Fruit fly (Drosophila melanogaster) whole organism, embryonic: ENCODE measurements around the gene CG9855.
A peak's percentile ranks its signal among the peaks of the same experiment; 100 is the strongest.

ENCODE experiments used
- CG13123 ChIP-seq: fragments of 200-800 bp; sonication (Bioruptor generic); optimal IDR thresholded peaks from 2 replicates; lab custom pipeline; 2016; ENCODE audit warnings: missing biosample characterization, missing genetic modification characterization
- CG1792 ChIP-seq: fragments of 200-800 bp; sonication (Bioruptor generic); optimal IDR thresholded peaks from 2 replicates; lab custom pipeline; 2016; ENCODE audit warnings: missing biosample characterization, missing genetic modification characterization
- CG1832 ChIP-seq: fragments of 200-800 bp; sonication (Bioruptor generic); optimal IDR thresholded peaks from 2 replicates; lab custom pipeline; 2017; ENCODE audit warnings: missing biosample characterization, mild to moderate bottlenecking, missing genetic modification characterization, inconsistent platforms
- CG2129 ChIP-seq: fragments of 200-800 bp; sonication (Bioruptor generic); IDR thresholded peaks from 2 replicates; pipeline ENCODE4 v1.3.6; 2022; ENCODE audit warnings: missing biosample characterization, missing genetic modification characterization; ENCODE audit not compliant: partially characterized antibody
- CG2678 ChIP-seq: fragments of 200-800 bp; sonication (Bioruptor generic); optimal IDR thresholded peaks from 3 replicates; lab custom pipeline; 2019; ENCODE audit warnings: missing biosample characterization, mild to moderate bottlenecking, missing genetic modification characterization, moderate library complexity
- CG2712 ChIP-seq: fragments of 200-800 bp; optimal IDR thresholded peaks from 3 replicates; lab custom pipeline; 2019; ENCODE audit warnings: missing biosample characterization, mild to moderate bottlenecking, missing genetic modification characterization, moderate library complexity
- CG3281 ChIP-seq: fragments of 200-800 bp; sonication (Bioruptor generic); optimal IDR thresholded peaks from 3 replicates; lab custom pipeline; 2017; ENCODE audit warnings: missing biosample characterization, mild to moderate bottlenecking, missing genetic modification characterization
- CG34422 ChIP-seq: fragments of 200-800 bp; sonication (Bioruptor generic); IDR thresholded peaks from 3 replicates; pipeline ENCODE4 v1.3.6; 2022; ENCODE audit warnings: missing biosample characterization, missing genetic modification characterization
- CG3995 ChIP-seq: fragments of 200-800 bp; sonication (Bioruptor generic); optimal IDR thresholded peaks from 3 replicates; lab custom pipeline; 2016; ENCODE audit warnings: missing biosample characterization, missing genetic modification characterization
- CG4424 ChIP-seq: fragments of 200-800 bp; sonication (Bioruptor generic); optimal IDR thresholded peaks from 3 replicates; lab custom pipeline; 2016; ENCODE audit warnings: missing biosample characterization, missing genetic modification characterization
- CG4707 ChIP-seq: fragments of 200-800 bp; sonication (Bioruptor generic); optimal IDR thresholded peaks from 2 replicates; lab custom pipeline; 2018; ENCODE audit warnings: missing biosample characterization, mild to moderate bottlenecking, missing genetic modification characterization, moderate library complexity
- CG7745 ChIP-seq: fragments of 200-800 bp; sonication (Bioruptor generic); optimal IDR thresholded peaks from 2 replicates; lab custom pipeline; 2018; ENCODE audit warnings: missing biosample characterization, mild to moderate bottlenecking, missing genetic modification characterization, moderate library complexity
- Doc3 ChIP-seq: fragments of 200-800 bp; sonication (Bioruptor generic); IDR thresholded peaks from 3 replicates; pipeline ENCODE4 v1.3.6; 2022; ENCODE audit warnings: missing biosample characterization, missing genetic modification characterization; ENCODE audit not compliant: partially characterized antibody
- Hr3 ChIP-seq: fragments of 200-800 bp; sonication (Bioruptor generic); optimal IDR thresholded peaks from 3 replicates; lab custom pipeline; 2016; ENCODE audit warnings: missing biosample characterization, missing genetic modification characterization
- Kr ChIP-seq: fragments of 200-800 bp; sonication (Bioruptor generic); optimal IDR thresholded peaks from 2 replicates; lab custom pipeline; 2017; ENCODE audit warnings: missing biosample characterization, mild to moderate bottlenecking, missing genetic modification characterization
- Lpt ChIP-seq: fragments of >200 bp; optimal IDR thresholded peaks from 2 replicates; lab custom pipeline; 2018; ENCODE audit warnings: missing biosample characterization, missing genetic modification characterization
- NC2α ChIP-seq: fragments of 200-800 bp; sonication (Bioruptor generic); optimal IDR thresholded peaks from 2 replicates; lab custom pipeline; 2016; ENCODE audit warnings: missing biosample characterization, missing genetic modification characterization
- NC2β ChIP-seq: fragments of 200-800 bp; sonication (Bioruptor generic); optimal IDR thresholded peaks from 2 replicates; lab custom pipeline; 2016; ENCODE audit warnings: missing biosample characterization, missing genetic modification characterization
- NFAT ChIP-seq: fragments of 200-800 bp; sonication (Bioruptor generic); IDR thresholded peaks from 2 replicates; pipeline ENCODE4 v1.3.6; 2022; ENCODE audit warnings: missing biosample characterization, missing genetic modification characterization
- NK7.1 ChIP-seq: fragments of 200-800 bp; sonication (Bioruptor generic); optimal IDR thresholded peaks from 3 replicates; lab custom pipeline; 2016; ENCODE audit warnings: missing biosample characterization, missing genetic modification characterization
- NfI ChIP-seq: fragments of 200-800 bp; sonication (Bioruptor generic); optimal IDR thresholded peaks from 3 replicates; lab custom pipeline; 2018; ENCODE audit warnings: missing biosample characterization, mild to moderate bottlenecking, missing genetic modification characterization, moderate library complexity
- PHDP ChIP-seq: fragments of 200-800 bp; sonication (Bioruptor generic); optimal IDR thresholded peaks from 3 replicates; lab custom pipeline; 2018; ENCODE audit warnings: missing biosample characterization, mild to moderate bottlenecking, missing genetic modification characterization, moderate library complexity
- Six4 ChIP-seq: fragments of 200-800 bp; sonication (Bioruptor generic); optimal IDR thresholded peaks from 2 replicates; lab custom pipeline; 2016; ENCODE audit warnings: missing biosample characterization, missing genetic modification characterization
- Stat92E ChIP-seq, 3 experiments: fragments of >200 bp in 2 of 3; fragments of 200-800 bp in 1 of 3; sonication (Bioruptor generic) in 1 of 3; optimal IDR thresholded peaks; 2 replicates each; lab custom pipeline; 2017 to 2019; ENCODE audit warnings: missing biosample characterization in 3 of 3, missing genetic modification characterization in 3 of 3, mild to moderate bottlenecking in 1 of 3, moderate library complexity in 1 of 3
- TFAM ChIP-seq: fragments of 200-800 bp; sonication (Bioruptor generic); optimal IDR thresholded peaks from 2 replicates; lab custom pipeline; 2017; ENCODE audit warnings: missing biosample characterization, missing genetic modification characterization, inconsistent platforms
- Xrp1 ChIP-seq: fragments of 200-800 bp; sonication (Bioruptor generic); IDR thresholded peaks from 2 replicates; pipeline ENCODE4 v1.3.6; 2022; ENCODE audit warnings: missing biosample characterization, missing genetic modification characterization
- ab ChIP-seq: fragments of 200-800 bp; sonication (Bioruptor generic); optimal IDR thresholded peaks from 2 replicates; lab custom pipeline; 2016; ENCODE audit warnings: missing biosample characterization, missing genetic modification characterization
- ac ChIP-seq: fragments of 200-800 bp; sonication (Bioruptor generic); optimal IDR thresholded peaks from 3 replicates; lab custom pipeline; 2017; ENCODE audit warnings: missing biosample characterization, mild to moderate bottlenecking, missing genetic modification characterization
- az2 ChIP-seq: fragments of 200-800 bp; sonication (Bioruptor generic); optimal IDR thresholded peaks from 3 replicates; lab custom pipeline; 2016; ENCODE audit warnings: missing biosample characterization, missing genetic modification characterization
- bigmax ChIP-seq: fragments of 200-800 bp; sonication (Bioruptor generic); optimal IDR thresholded peaks from 2 replicates; lab custom pipeline; 2018; ENCODE audit warnings: missing biosample characterization, mild to moderate bottlenecking, missing genetic modification characterization
- chn ChIP-seq: fragments of 200-800 bp; sonication (Bioruptor generic); optimal IDR thresholded peaks from 2 replicates; lab custom pipeline; 2016; ENCODE audit warnings: missing biosample characterization, missing genetic modification characterization
- dm ChIP-seq: fragments of 200-800 bp; sonication (Bioruptor generic); optimal IDR thresholded peaks from 3 replicates; lab custom pipeline; 2016; ENCODE audit warnings: missing biosample characterization, missing genetic modification characterization
- emc ChIP-seq: fragments of 200-800 bp; sonication (Bioruptor generic); optimal IDR thresholded peaks from 2 replicates; lab custom pipeline; 2016; ENCODE audit warnings: missing biosample characterization, missing genetic modification characterization
- gcm ChIP-seq: fragments of 200-800 bp; sonication (Bioruptor generic); optimal IDR thresholded peaks from 2 replicates; lab custom pipeline; 2019; ENCODE audit warnings: missing biosample characterization, mild to moderate bottlenecking, missing genetic modification characterization, moderate library complexity
- gfzf ChIP-seq: fragments of 200-800 bp; sonication (Bioruptor generic); optimal IDR thresholded peaks from 2 replicates; lab custom pipeline; 2016; ENCODE audit warnings: missing biosample characterization, mild to moderate bottlenecking, missing genetic modification characterization, moderate library complexity
- h ChIP-seq: fragments of >200 bp; optimal IDR thresholded peaks from 2 replicates; lab custom pipeline; 2017
- hb ChIP-seq: fragments of 200-800 bp; sonication (Bioruptor generic); IDR thresholded peaks from 3 replicates; pipeline ENCODE4 v1.3.6; 2022; ENCODE audit warnings: missing biosample characterization, missing genetic modification characterization; ENCODE audit not compliant: partially characterized antibody
- jumu ChIP-seq: fragments of 200-800 bp; sonication (Bioruptor generic); optimal IDR thresholded peaks from 3 replicates; lab custom pipeline; 2016; ENCODE audit warnings: missing biosample characterization, missing genetic modification characterization
- otp ChIP-seq: fragments of 200-800 bp; sonication (Bioruptor generic); IDR thresholded peaks from 3 replicates; pipeline ENCODE4, ENCODE4 v1.3.6; 2022; ENCODE audit warnings: missing biosample characterization, missing genetic modification characterization
- pita ChIP-seq: fragments of 200-800 bp; sonication (Bioruptor generic); optimal IDR thresholded peaks from 2 replicates; lab custom pipeline; 2017; ENCODE audit warnings: missing biosample characterization, mild to moderate bottlenecking, missing genetic modification characterization
- pnt ChIP-seq: fragments of 200-800 bp; sonication (Bioruptor generic); optimal IDR thresholded peaks from 3 replicates; lab custom pipeline; 2016; ENCODE audit warnings: missing biosample characterization, missing genetic modification characterization
- row ChIP-seq: fragments of 200-800 bp; sonication (Bioruptor generic); IDR thresholded peaks from 3 replicates; pipeline ENCODE4 v1.3.6; 2022; ENCODE audit warnings: missing biosample characterization, missing genetic modification characterization
- schlank ChIP-seq: fragments of 200-800 bp; sonication (Bioruptor generic); optimal IDR thresholded peaks from 2 replicates; lab custom pipeline; 2018; ENCODE audit warnings: missing biosample characterization, mild to moderate bottlenecking, missing genetic modification characterization
- sd ChIP-seq: fragments of 200-800 bp; sonication (Bioruptor generic); optimal IDR thresholded peaks from 3 replicates; lab custom pipeline; 2018; ENCODE audit warnings: missing biosample characterization, mild to moderate bottlenecking, missing genetic modification characterization, moderate library complexity
- sug ChIP-seq: fragments of 200-800 bp; optimal IDR thresholded peaks from 2 replicates; lab custom pipeline; 2019; ENCODE audit warnings: missing biosample characterization, mild to moderate bottlenecking, missing genetic modification characterization, moderate library complexity
- trem ChIP-seq: fragments of 200-800 bp; optimal IDR thresholded peaks from 3 replicates; lab custom pipeline; 2019; ENCODE audit warnings: missing biosample characterization, mild to moderate bottlenecking, missing genetic modification characterization, moderate library complexity
- tx ChIP-seq: fragments of 200-800 bp; sonication (Bioruptor generic); optimal IDR thresholded peaks from 2 replicates; lab custom pipeline; 2016; ENCODE audit warnings: missing biosample characterization, missing genetic modification characterization
- vvl ChIP-seq: fragments of 200-800 bp; sonication (Bioruptor generic); IDR thresholded peaks from 2 replicates; pipeline ENCODE4 v1.3.6; 2022; ENCODE audit warnings: missing biosample characterization, missing genetic modification characterization
- wor ChIP-seq: fragments of 200-800 bp; sonication (Bioruptor generic); IDR thresholded peaks from 2 replicates; pipeline ENCODE4 v1.3.6; 2022; ENCODE audit warnings: missing biosample characterization, missing genetic modification characterization
- yki ChIP-seq: fragments of >200 bp; optimal IDR thresholded peaks from 3 replicates; lab custom pipeline; 2018

CG9855 gene

dm6 chr3R:4428585-4429464 is 31.1 kb upstream of the CG9855 start, which contains the start of gene srl (continued):
- TF ChIP-seq CG2678 (tag; lab: Kevin White, UChicago) (no peak), ac (GFP tag; lab: Kevin White, UChicago) (no peak), row (GFP tag; lab: Robert Waterston, UW) (peak; percentile 13; the same call in 1 of the 3 replicates), CG7745 (no peak), bigmax (GFP tag; lab: Kevin White, UChicago) (peak; percentile 97), CG4707 (GFP tag; lab: Kevin White, UChicago) (no peak), gcm (GFP tag; lab: Kevin White, UChicago) (peak; percentile 14), Doc3 (GFP tag; lab: Robert Waterston, UW) (0 out of 3 replicates have a peak, but pooled peaks have one; percentile 22), CG34422 (GFP tag; lab: Robert Waterston, UW) (peak; percentile 94), Xrp1 (GFP tag; lab: Robert Waterston, UW) (peak; percentile 12; the same call in 1 of the 2 replicates), az2 (no peak), chn (no peak), NK7.1 (GFP tag; lab: Kevin White, UChicago) (no peak), hb (no peak), Hr3 (GFP tag; lab: Kevin White, UChicago) (no peak), otp (0 out of 3 replicates have a peak, but pooled peaks have one; percentile 5), gfzf (peak; percentile 96), TFAM (no peak), ab (no peak), sug (tag; lab: Kevin White, UChicago) (peak; percentile 44), NfI (GFP tag; lab: Kevin White, UChicago) (no peak), yki (lab: Kevin White, UChicago) (no peak), tx (no peak), Lpt (GFP tag; lab: Kevin White, UChicago) (no peak), NC2α (GFP tag; lab: Kevin White, UChicago) (no peak), Six4 (no peak), dm (peak; percentile 98), CG1832 (GFP tag; lab: Kevin White, UChicago) (no peak), PHDP (tag; lab: Kevin White, UChicago) (no peak), emc (GFP tag; lab: Kevin White, UChicago) (no peak), CG1792 (no peak), wor (GFP tag; lab: Robert Waterston, UW) (no peak), CG4424 (no peak), CG2712 (tag; lab: Kevin White, UChicago) (peak; percentile 21), Kr (GFP tag; lab: Kevin White, UChicago) (no peak), schlank (tag; lab: Kevin White, UChicago) (no peak), vvl (GFP tag; lab: Robert Waterston, UW) (no peak; the same call in 1 of the 2 replicates), NC2β (GFP tag; lab: Kevin White, UChicago) (peak; percentile 29), sd (tag; lab: Kevin White, UChicago) (no peak), trem (tag; lab: Kevin White, UChicago) (peak; percentile 66), h (lab: Kevin White, UChicago) (no peak), pnt (GFP tag; lab: Kevin White, UChicago) (no peak), CG2129 (no peak), jumu (GFP tag; lab: Kevin White, UChicago) (peak; percentile 15), Stat92E (GFP tag; optimal IDR thresholded peaks at IDR 0.05; lab: Kevin White, UChicago) (no peak), CG3281 (no peak), CG3995 (GFP tag; lab: Kevin White, UChicago) (peak; percentile 9), NFAT (GFP tag; lab: Robert Waterston, UW) (no peak), pita (GFP tag; lab: Kevin White, UChicago) (no peak), CG13123 (GFP tag; lab: Kevin White, UChicago) (no peak)
